Worm (Caenorhabditis elegans): ENCODE measurements around the gene F32D8.8.

DNA sequence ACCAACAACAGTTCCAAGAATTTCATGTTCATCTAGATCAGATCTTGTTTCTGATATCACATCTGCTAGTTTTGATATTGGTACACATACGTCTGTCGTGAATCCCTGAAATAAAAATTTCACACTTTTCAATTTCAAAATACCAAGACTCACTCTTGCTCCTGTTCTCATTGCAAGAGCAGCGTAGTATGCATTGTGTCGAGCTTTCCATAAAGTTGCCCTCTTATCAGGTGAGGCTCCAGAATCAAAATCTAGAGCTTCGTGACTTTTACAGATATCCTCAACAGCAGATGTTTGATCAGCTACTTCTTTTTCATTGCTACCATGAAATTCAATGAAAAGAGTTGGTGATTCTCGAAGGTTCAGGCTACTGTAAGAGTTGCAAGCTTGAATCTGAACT, 13.5 kb downstream of the F32D8.8 start, which contains the start of gene F32D8.11:
- no peak for TF ChIP-seq tbx-9 (tag; optimal IDR thresholded peaks at IDR 0.05; ENCODE audit: borderline replicate concordance)
- no peak for TF ChIP-seq ama-1 (optimal IDR thresholded peaks at IDR 0.05)
- TF ChIP-seq ama-1 (GFP tag; optimal IDR thresholded peaks at IDR 0.05), result no peak
- TF ChIP-seq athp-1 (tag; optimal IDR thresholded peaks at IDR 0.05), result no peak
- no peak for TF ChIP-seq nfya-1 (tag; optimal IDR thresholded peaks at IDR 0.05; ENCODE audit: borderline replicate concordance, insufficient read depth)
